Worm (Caenorhabditis elegans) whole organism, L1 larva: Measurements from ENCODE around the gene T22D1.3.

Source experiments
- C04F5.9 ChIP-seq: sonication (generic microtip); optimal IDR thresholded peaks from 2 replicates; lab custom pipeline; 2016; ENCODE audit warnings: missing genetic modification characterization, missing compliant biosample characterization
- C16A3.4 ChIP-seq: fragments of 150-350 bp; optimal IDR thresholded peaks from 2 replicates; lab custom pipeline; 2014; ENCODE audit warnings: missing biosample characterization, missing genetic modification characterization
- aha-1 ChIP-seq: fragments of 150-350 bp; optimal IDR thresholded peaks from 2 replicates; lab custom pipeline; 2014; ENCODE audit warnings: missing biosample characterization, missing genetic modification characterization
- blmp-1 ChIP-seq: fragments of 150-350 bp; optimal IDR thresholded peaks from 2 replicates; lab custom pipeline; 2014; ENCODE audit warnings: missing biosample characterization, missing genetic modification characterization
- ceh-90 ChIP-seq: sonication (generic microtip); optimal IDR thresholded peaks from 2 replicates; lab custom pipeline; 2016; ENCODE audit warnings: missing genetic modification characterization, missing compliant biosample characterization
- ces-1 ChIP-seq: fragments of 150-350 bp; optimal IDR thresholded peaks from 2 replicates; lab custom pipeline; 2014; ENCODE audit warnings: missing biosample characterization, missing genetic modification reagents, missing genetic modification characterization
- dpl-1 ChIP-seq, 3 experiments: fragments of 150-350 bp in 2 of 3; sonication (generic microtip) in 1 of 3; optimal IDR thresholded peaks; 2 replicates each; lab custom pipeline; 2014 to 2017; ENCODE audit warnings: missing biosample characterization in 3 of 3, missing genetic modification characterization in 3 of 3, missing genetic modification reagents in 3 of 3
- dsc-1 ChIP-seq: sonication (generic microtip); optimal IDR thresholded peaks from 2 replicates; lab custom pipeline; 2016; ENCODE audit warnings: mild to moderate bottlenecking, missing genetic modification characterization, missing compliant biosample characterization
- efl-1 ChIP-seq, 4 experiments: fragments of 150-350 bp; optimal IDR thresholded peaks in 3 of 4; peaks in 1 of 4; 1 replicate in 1 of 4; 2 replicates in 3 of 4; lab custom pipeline; 2014; ENCODE audit warnings: missing biosample characterization in 2 of 4, missing genetic modification characterization in 2 of 4, missing genetic modification reagents in 2 of 4
- egl-13 ChIP-seq: sonication (generic microtip); optimal IDR thresholded peaks from 2 replicates; lab custom pipeline; 2016; ENCODE audit warnings: missing genotype, missing genetic modification reagents, missing genetic modification characterization, missing compliant biosample characterization
- egl-27 ChIP-seq, 2 experiments: fragments of 150-350 bp in 1 of 2; sonication (generic microtip); optimal IDR thresholded peaks; 3 replicates each; lab custom pipeline; 2017 to 2018; ENCODE audit warnings: missing biosample characterization in 2 of 2, missing genetic modification characterization in 2 of 2, missing genetic modification reagents in 2 of 2
- elt-3 ChIP-seq, 6 experiments: fragments of 150-350 bp in 1 of 6; sonication (generic microtip); optimal IDR thresholded peaks; 2 replicates each; lab custom pipeline; 2017 to 2018; ENCODE audit warnings: missing biosample characterization in 6 of 6, missing genetic modification characterization in 6 of 6, inconsistent platforms in 1 of 6
- ets-5 ChIP-seq: fragments of 200-800 bp; sonication (Bioruptor generic); IDR thresholded peaks from 2 replicates; pipeline ENCODE4 v1.3.6; 2022; ENCODE audit warnings: missing genetic modification characterization, missing compliant biosample characterization
- fkh-8 ChIP-seq: sonication (generic microtip); optimal IDR thresholded peaks from 2 replicates; lab custom pipeline; 2016; ENCODE audit warnings: mild to moderate bottlenecking, missing genetic modification characterization, missing compliant biosample characterization
- fos-1 ChIP-seq: fragments of 150-350 bp; optimal IDR thresholded peaks from 2 replicates; lab custom pipeline; 2014; ENCODE audit warnings: missing biosample characterization, missing genetic modification characterization
- lin-13 ChIP-seq: fragments of 150-350 bp; optimal IDR thresholded peaks from 2 replicates; lab custom pipeline; 2014; ENCODE audit warnings: missing biosample characterization, missing genetic modification reagents, missing genetic modification characterization
- lin-15B ChIP-seq: fragments of 150-350 bp; sonication (generic microtip); optimal IDR thresholded peaks from 3 replicates; lab custom pipeline; 2014; ENCODE audit warnings: missing biosample characterization, missing genetic modification characterization
- lin-35 ChIP-seq, 2 experiments: fragments of 150-350 bp; optimal IDR thresholded peaks; 2 replicates each; lab custom pipeline; 2014; ENCODE audit warnings: missing biosample characterization in 2 of 2, missing genetic modification characterization in 2 of 2, missing genetic modification reagents in 2 of 2
- lin-39 ChIP-seq: fragments of 150-350 bp; optimal IDR thresholded peaks from 2 replicates; lab custom pipeline; 2014; ENCODE audit warnings: missing biosample characterization, missing genetic modification reagents, missing genetic modification characterization
- lir-3 ChIP-seq: sonication (generic microtip); optimal IDR thresholded peaks from 2 replicates; lab custom pipeline; 2016; ENCODE audit warnings: mild to moderate bottlenecking, missing genetic modification characterization, moderate library complexity, missing compliant biosample characterization; ENCODE audit not compliant: poor library complexity
- lsy-2 ChIP-seq, 2 experiments: fragments of 150-350 bp; optimal IDR thresholded peaks; 2 replicates each; lab custom pipeline; 2014; ENCODE audit warnings: missing biosample characterization in 2 of 2, missing genetic modification characterization in 2 of 2
- mab-9 ChIP-seq: fragments of 200-800 bp; sonication (Bioruptor generic); IDR thresholded peaks from 2 replicates; pipeline ENCODE4 v1.3.6; 2022; ENCODE audit warnings: missing genetic modification reagents, missing genetic modification characterization, missing compliant biosample characterization
- mdl-1 ChIP-seq, 2 experiments: fragments of 150-350 bp; optimal IDR thresholded peaks; 2 replicates each; lab custom pipeline; 2014 to 2017; ENCODE audit warnings: missing biosample characterization in 2 of 2, missing genetic modification characterization in 2 of 2, inconsistent platforms in 1 of 2
- mep-1 ChIP-seq: fragments of 150-350 bp; optimal IDR thresholded peaks from 2 replicates; lab custom pipeline; 2014; ENCODE audit warnings: missing biosample characterization, missing genetic modification characterization
- nhr-11 ChIP-seq: fragments of 150-350 bp; optimal IDR thresholded peaks from 2 replicates; lab custom pipeline; 2014; ENCODE audit warnings: missing biosample characterization, missing genetic modification characterization
- nhr-12 ChIP-seq: sonication (generic microtip); optimal IDR thresholded peaks from 2 replicates; lab custom pipeline; 2017; ENCODE audit warnings: missing biosample characterization, missing genetic modification characterization
- nhr-237 ChIP-seq: fragments of 150-350 bp; optimal IDR thresholded peaks from 2 replicates; lab custom pipeline; 2014; ENCODE audit warnings: missing biosample characterization, missing genetic modification characterization
- nhr-47 ChIP-seq: sonication (generic microtip); optimal IDR thresholded peaks from 2 replicates; lab custom pipeline; 2016; ENCODE audit warnings: mild to moderate bottlenecking, missing genetic modification characterization, moderate library complexity, missing compliant biosample characterization
- nhr-77 ChIP-seq: fragments of 150-350 bp; optimal IDR thresholded peaks from 2 replicates; lab custom pipeline; 2014; ENCODE audit warnings: missing biosample characterization, missing genetic modification characterization
- nhr-84 ChIP-seq: sonication (generic microtip); optimal IDR thresholded peaks from 2 replicates; lab custom pipeline; 2017; ENCODE audit warnings: missing biosample characterization, missing genetic modification characterization
- nhr-85 ChIP-seq: sonication (generic microtip); peaks from one replicate; lab custom pipeline; 2016; ENCODE audit warnings: missing genetic modification characterization, inconsistent platforms, missing compliant biosample characterization
- pag-3 ChIP-seq: sonication (generic microtip); optimal IDR thresholded peaks from 2 replicates; lab custom pipeline; 2017; ENCODE audit warnings: missing genetic modification characterization, mild to moderate bottlenecking, missing compliant biosample characterization, antibody characterized with exemption, borderline replicate concordance; ENCODE audit not compliant: insufficient read depth
- pax-3 ChIP-seq: fragments of 200-800 bp; sonication (Bioruptor generic); optimal IDR thresholded peaks from 2 replicates; lab custom pipeline; 2018; ENCODE audit warnings: mild to moderate bottlenecking, missing genetic modification characterization, moderate library complexity, missing compliant biosample characterization
- snpc-4 ChIP-seq: fragments of 150-350 bp; optimal IDR thresholded peaks from 2 replicates; lab custom pipeline; 2014; ENCODE audit warnings: missing biosample characterization, missing genetic modification characterization
- sptf-1 ChIP-seq: fragments of 150-350 bp; optimal IDR thresholded peaks from 2 replicates; lab custom pipeline; 2014; ENCODE audit warnings: missing biosample characterization, missing genetic modification characterization
- swsn-7 ChIP-seq: sonication (generic microtip); optimal IDR thresholded peaks from 2 replicates; lab custom pipeline; 2016; ENCODE audit warnings: missing genetic modification characterization, missing compliant biosample characterization
- tbx-2 ChIP-seq: sonication (generic microtip); optimal IDR thresholded peaks from 2 replicates; lab custom pipeline; 2016; ENCODE audit warnings: missing genetic modification characterization, missing compliant biosample characterization
- unc-62 ChIP-seq: fragments of 150-350 bp; optimal IDR thresholded peaks from 2 replicates; lab custom pipeline; 2014; ENCODE audit warnings: missing biosample characterization, missing genetic modification reagents, missing genetic modification characterization
- unc-86 ChIP-seq: sonication (generic microtip); optimal IDR thresholded peaks from 2 replicates; lab custom pipeline; 2016; ENCODE audit warnings: missing genetic modification characterization, missing compliant biosample characterization
- vab-15 ChIP-seq: sonication (generic microtip); optimal IDR thresholded peaks from 2 replicates; lab custom pipeline; 2017; ENCODE audit warnings: missing genotype, mild to moderate bottlenecking, missing genetic modification characterization, missing compliant biosample characterization
- xbp-1 ChIP-seq: sonication (generic microtip); optimal IDR thresholded peaks from 2 replicates; lab custom pipeline; 2016; ENCODE audit warnings: missing genetic modification characterization, missing compliant biosample characterization
- zag-1 ChIP-seq: fragments of 150-350 bp; optimal IDR thresholded peaks from 2 replicates; lab custom pipeline; 2014; ENCODE audit warnings: missing biosample characterization, missing genetic modification characterization
- ztf-11 ChIP-seq, 2 experiments: sonication (generic microtip); optimal IDR thresholded peaks; 2 replicates each; lab custom pipeline; 2016 to 2017; ENCODE audit warnings: missing genetic modification characterization in 2 of 2, missing biosample characterization in 1 of 2, missing compliant biosample characterization in 1 of 2

Gene T22D1.3

DNA sequence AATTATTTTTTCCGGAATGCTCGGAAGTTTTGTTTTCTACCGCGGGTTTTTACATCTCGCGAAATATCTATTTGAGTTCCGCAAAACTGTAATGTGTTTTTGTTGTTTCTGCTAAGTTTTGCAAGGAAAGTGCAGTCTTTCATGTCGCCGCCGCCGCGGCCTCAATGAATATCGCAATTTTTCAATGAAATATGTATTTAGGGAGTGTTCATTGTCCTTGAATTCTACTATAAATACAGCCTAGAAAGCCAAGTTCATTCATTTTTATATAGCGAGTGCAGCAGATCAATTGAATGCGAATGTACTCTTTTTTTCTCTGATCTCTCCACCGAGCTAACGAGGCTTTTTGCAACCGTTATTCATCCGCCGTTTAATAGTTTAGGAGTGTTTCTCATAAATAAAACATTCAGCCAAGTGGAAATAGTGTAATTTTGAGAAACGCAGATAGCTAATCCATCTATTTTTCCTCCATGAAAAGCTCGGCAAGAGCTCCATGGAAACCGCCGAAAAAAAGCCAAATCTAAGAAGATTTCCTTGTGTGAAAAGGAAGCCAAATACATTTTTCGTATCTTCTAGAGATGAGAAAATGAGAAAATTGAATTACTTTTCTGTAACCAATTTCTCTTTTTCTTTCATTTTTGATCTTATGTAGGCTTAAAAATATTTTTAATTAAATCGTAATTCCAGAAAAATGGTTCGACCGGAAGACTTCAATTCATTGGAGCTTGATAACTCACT lies at the start of gene T22D1.3:
Gene T22D1.3, plus strand, starts transcription at position 688 of the 738 bp plus-strand sequence.
- TF ChIP-seq nhr-85 (tag; lab: Kevin White, UChicago) (no peak), lin-15B (tag; lab: Kevin White, UChicago) (no peak), efl-1 (optimal IDR thresholded peaks at IDR 0.05; lab: Kevin White, UChicago) (no peak), efl-1 (GFP tag; optimal IDR thresholded peaks at IDR 0.05 in 1 of 2; lab: Kevin White, UChicago) (peak in 1 of 2 experiments; percentile 88), tbx-2 (tag; lab: Kevin White, UChicago) (no peak), C04F5.9 (tag; lab: Kevin White, UChicago) (no peak), elt-3 (tag; optimal IDR thresholded peaks at IDR 0.05; lab: Kevin White, UChicago) (no peak), fkh-8 (tag; lab: Kevin White, UChicago) (peak; percentile 46), blmp-1 (no peak), ztf-11 (tag; optimal IDR thresholded peaks at IDR 0.05; lab: Kevin White, UChicago) (no peak), ces-1 (GFP tag; lab: Kevin White, UChicago) (no peak), vab-15 (tag; lab: Kevin White, UChicago) (no peak), unc-86 (tag; lab: Kevin White, UChicago) (peak; percentile 30), lir-3 (tag; lab: Kevin White, UChicago) (no peak), dsc-1 (tag; lab: Kevin White, UChicago) (peak; percentile 46), lin-39 (tag; lab: Kevin White, UChicago) (no peak), egl-27 (tag; optimal IDR thresholded peaks at IDR 0.05; lab: Kevin White, UChicago) (no peak), mep-1 (tag; lab: Kevin White, UChicago) (no peak), nhr-237 (tag; lab: Kevin White, UChicago) (no peak), nhr-84 (tag; lab: Kevin White, UChicago) (no peak), zag-1 (tag; lab: Kevin White, UChicago) (no peak), snpc-4 (tag; lab: Kevin White, UChicago) (no peak), lin-13 (no peak), nhr-47 (tag; lab: Kevin White, UChicago) (no peak), lsy-2 (tag; optimal IDR thresholded peaks at IDR 0.05; lab: Kevin White, UChicago) (no peak), xbp-1 (no peak)

DNA sequence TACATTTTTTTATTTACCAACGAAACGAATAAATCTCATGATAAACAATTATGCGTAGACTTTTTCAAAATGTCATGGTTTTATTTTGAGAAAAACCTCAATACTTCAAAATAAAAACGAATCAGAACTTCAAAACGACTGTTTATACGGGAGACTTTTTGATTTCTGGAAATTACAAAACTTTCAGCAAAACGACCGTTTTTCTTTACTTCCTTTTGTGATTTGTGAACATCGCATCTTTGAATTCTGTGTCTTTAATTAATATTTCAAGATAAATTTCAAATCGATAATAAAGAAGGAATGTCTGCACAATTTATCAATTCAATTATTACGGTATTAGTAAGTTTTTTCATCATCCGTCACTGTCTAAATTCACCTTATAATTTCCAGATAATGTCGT lies 45.5 kb upstream of the T22D1.3 start, which contains the start of gene srx-20:
Gene srx-20, plus strand, starts transcription at position 301 of the 400 bp plus-strand sequence.
- no peak for TF ChIP-seq sptf-1 (tag; lab: Kevin White, UChicago)
- no peak for TF ChIP-seq nhr-11
- TF ChIP-seq lin-35 (GFP tag; optimal IDR thresholded peaks at IDR 0.05; lab: Kevin White, UChicago), result no peak
- TF ChIP-seq nhr-12, result no peak
- no peak for TF ChIP-seq lir-3 (tag; lab: Kevin White, UChicago)
- no peak for TF ChIP-seq swsn-7 (tag; lab: Kevin White, UChicago)
- no peak for TF ChIP-seq blmp-1
- no peak for TF ChIP-seq pag-3 (tag; lab: Kevin White, UChicago)
- TF ChIP-seq ztf-11 (tag; optimal IDR thresholded peaks at IDR 0.05; lab: Kevin White, UChicago), result no peak
- no peak for TF ChIP-seq nhr-77
- TF ChIP-seq ceh-90, result no peak

DNA sequence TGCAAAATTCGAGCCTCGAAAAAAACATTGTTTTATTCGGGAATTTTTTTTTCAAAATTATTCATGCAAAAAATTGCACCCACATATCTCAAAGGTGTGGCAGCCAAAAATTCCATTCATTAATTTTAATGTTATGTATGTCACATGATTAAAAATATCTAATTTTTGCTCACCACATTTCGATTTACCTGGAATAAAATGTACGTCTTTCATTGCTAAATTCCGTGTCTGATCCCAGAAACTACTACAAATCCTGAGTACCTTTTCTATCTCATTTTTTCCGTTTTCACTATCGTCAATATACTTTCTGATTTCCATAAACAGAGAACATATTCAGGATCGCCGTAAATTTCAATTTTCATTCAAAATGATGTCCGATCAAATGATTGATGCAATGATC lies 40.4 kb upstream of the T22D1.3 start, which contains the start of gene srx-19:
Gene srx-19, plus strand, starts transcription at position 301 of the 400 bp plus-strand sequence.
- TF ChIP-seq fkh-8 (tag; lab: Kevin White, UChicago), result peak; percentile 23
- TF ChIP-seq dpl-1 (GFP tag; optimal IDR thresholded peaks at IDR 0.05; lab: Kevin White, UChicago), result no peak

DNA sequence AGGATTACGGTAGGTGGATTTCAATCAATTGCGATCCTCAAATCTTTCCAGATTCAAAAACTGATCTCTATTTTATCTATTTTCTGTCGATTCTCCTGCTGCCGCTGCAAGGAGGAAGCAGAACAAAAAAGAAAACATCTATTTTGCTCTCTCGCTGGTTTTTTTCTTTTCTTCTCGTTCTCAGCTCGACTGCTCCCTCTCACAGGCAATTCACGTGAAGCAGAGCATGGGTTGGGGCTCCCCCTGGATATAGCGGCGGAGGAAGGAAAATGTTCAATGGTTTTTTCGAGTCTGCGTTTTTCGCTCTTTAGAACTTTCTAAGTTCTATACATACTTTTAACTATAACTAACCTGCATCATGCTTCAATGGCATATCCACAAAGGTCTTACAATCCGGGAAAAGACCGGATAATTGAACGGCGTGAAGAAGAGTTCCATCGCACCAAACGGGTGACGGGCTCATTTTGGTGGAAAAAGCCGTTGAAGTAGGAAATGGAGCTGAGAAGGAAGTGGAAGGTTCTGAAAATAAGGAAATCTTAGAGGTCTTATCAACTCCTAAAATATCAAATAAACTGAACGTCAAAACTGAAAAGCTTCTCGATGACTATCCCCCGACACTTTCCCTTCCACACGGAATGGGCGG lies 34.3 kb upstream of the T22D1.3 start:
- no peak for TF ChIP-seq C16A3.4 (tag; lab: Kevin White, UChicago)
- TF ChIP-seq pax-3, result no peak
- peak; percentile 70 to 84 for TF ChIP-seq lsy-2 (tag; optimal IDR thresholded peaks at IDR 0.05; lab: Kevin White, UChicago)
- TF ChIP-seq egl-13 (tag; lab: Kevin White, UChicago), result peak; percentile 62
- peak in 1 of 2 experiments; percentile 76 for TF ChIP-seq mdl-1 (tag; optimal IDR thresholded peaks at IDR 0.05; lab: Kevin White, UChicago)
- TF ChIP-seq C04F5.9 (tag; lab: Kevin White, UChicago), result no peak
- no peak for TF ChIP-seq aha-1 (tag; lab: Kevin White, UChicago)
- no peak for TF ChIP-seq ztf-11 (tag; optimal IDR thresholded peaks at IDR 0.05; lab: Kevin White, UChicago)
- peak; percentile 42 for TF ChIP-seq dsc-1 (tag; lab: Kevin White, UChicago)
- TF ChIP-seq zag-1 (tag; lab: Kevin White, UChicago), result no peak
- no peak for TF ChIP-seq mab-9 (GFP tag; lab: Robert Waterston, UW)
- peak; percentile 76 for TF ChIP-seq nhr-77
- peak; percentile 49 for TF ChIP-seq fos-1
- no peak for TF ChIP-seq unc-62
- peak; percentile 86 for TF ChIP-seq fkh-8 (tag; lab: Kevin White, UChicago)
- peak; percentile 51 for TF ChIP-seq xbp-1
- no peak for TF ChIP-seq nhr-84 (tag; lab: Kevin White, UChicago)
- no peak for TF ChIP-seq ets-5
